Worm (Caenorhabditis elegans) whole organism, L3 larva: ENCODE data around the gene nhr-214.

Experiments
- R02D3.7 ChIP-seq: fragments of 150-350 bp; optimal IDR thresholded peaks from 2 replicates; lab custom pipeline; 2014; ENCODE audit warnings: missing biosample characterization, missing genetic modification characterization
- ZK546.5 ChIP-seq: sonication (generic microtip); optimal IDR thresholded peaks from 2 replicates; lab custom pipeline; 2017; ENCODE audit warnings: missing biosample characterization, missing genetic modification characterization
- ceh-28 ChIP-seq: fragments of 150-350 bp; optimal IDR thresholded peaks from 2 replicates; lab custom pipeline; 2014; ENCODE audit warnings: missing biosample characterization, missing genetic modification reagents, missing genetic modification characterization
- daf-12 ChIP-seq: fragments of 150-350 bp; optimal IDR thresholded peaks from 2 replicates; lab custom pipeline; 2014; ENCODE audit warnings: missing biosample characterization, missing genetic modification reagents, missing genetic modification characterization
- nhr-25 ChIP-seq: sonication (generic microtip); optimal IDR thresholded peaks from 2 replicates; lab custom pipeline; 2017; ENCODE audit warnings: missing biosample characterization, missing genetic modification characterization
- skn-1 ChIP-seq: fragments of 150-350 bp; optimal IDR thresholded peaks from 2 replicates; lab custom pipeline; 2014; ENCODE audit warnings: missing biosample characterization, missing genetic modification characterization
- unc-62 ChIP-seq: fragments of 150-350 bp; sonication (generic microtip); optimal IDR thresholded peaks from 4 replicates; lab custom pipeline; 2014; ENCODE audit warnings: missing biosample characterization, missing genetic modification reagents, missing genetic modification characterization
- ztf-4 ChIP-seq: fragments of 150-350 bp; optimal IDR thresholded peaks from 2 replicates; lab custom pipeline; 2014; ENCODE audit warnings: missing biosample characterization, missing genetic modification characterization

DNA sequence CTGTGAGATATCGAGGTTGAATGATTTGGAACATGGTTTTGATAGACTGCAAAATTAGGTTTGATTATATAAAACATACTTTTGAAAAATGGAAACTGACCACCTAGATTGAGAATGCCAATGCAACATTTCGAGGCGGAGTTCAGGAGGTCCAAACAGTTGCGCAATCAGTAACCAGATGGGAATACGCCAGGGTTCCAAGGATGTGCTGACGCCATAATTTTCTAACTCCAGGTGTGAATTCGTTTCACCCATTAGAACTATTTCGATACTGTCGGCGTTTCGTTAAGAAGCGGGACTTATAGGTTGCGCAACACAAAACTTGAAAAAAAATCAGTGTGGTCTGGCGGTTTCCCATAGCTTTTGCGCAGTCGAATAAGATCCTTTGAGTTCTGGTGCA, 42.0 kb downstream of the nhr-214 start, which contains the start of gene C02B4.3:
- TF ChIP-seq skn-1 (tag; lab: Kevin White, UChicago) (no peak), daf-12 (no peak), nhr-25 (tag; lab: Kevin White, UChicago) (no peak), ceh-28 (tag; lab: Kevin White, UChicago) (no peak), R02D3.7 (tag; lab: Kevin White, UChicago) (no peak), ztf-4 (no peak), unc-62 (GFP tag; lab: Kevin White, UChicago) (no peak), ZK546.5 (tag; lab: Kevin White, UChicago) (no peak)
